Fruit fly (Drosophila melanogaster) whole organism, embryonic: ENCODE data around the gene Gk2.
A peak's percentile ranks its signal among the peaks of the same experiment; 100 is the strongest.

Source experiments
- Abd-B ChIP-seq: fragments of 200-800 bp; sonication (Bioruptor generic); optimal IDR thresholded peaks from 2 replicates; lab custom pipeline; 2018; ENCODE audit warnings: missing biosample characterization, mild to moderate bottlenecking, missing genetic modification characterization, moderate library complexity
- Adf1 ChIP-seq: fragments of 200-800 bp; sonication (Bioruptor generic); IDR thresholded peaks from 2 replicates; pipeline ENCODE4 v1.3.6; 2022; ENCODE audit warnings: missing biosample characterization, missing genetic modification characterization
- C15 ChIP-seq: fragments of 200-800 bp; sonication (Bioruptor generic); IDR thresholded peaks from 3 replicates; pipeline ENCODE4 v1.3.6; 2022; ENCODE audit warnings: missing biosample characterization, missing genetic modification characterization
- CG10147 ChIP-seq: fragments of 200-800 bp; sonication (Bioruptor generic); optimal IDR thresholded peaks from 2 replicates; lab custom pipeline; 2019; ENCODE audit warnings: missing biosample characterization, mild to moderate bottlenecking, missing genetic modification characterization, moderate library complexity
- CG10979 ChIP-seq: fragments of 200-800 bp; sonication (Bioruptor generic); optimal IDR thresholded peaks from 2 replicates; lab custom pipeline; 2018; ENCODE audit warnings: missing biosample characterization, mild to moderate bottlenecking, missing genetic modification characterization, moderate library complexity
- CG11247 ChIP-seq: fragments of 200-800 bp; sonication (Bioruptor generic); IDR thresholded peaks from 2 replicates; pipeline ENCODE4 v1.3.6; 2022; ENCODE audit warnings: missing biosample characterization, missing genetic modification characterization
- CG12659 ChIP-seq: fragments of 200-800 bp; sonication (Bioruptor generic); optimal IDR thresholded peaks from 3 replicates; lab custom pipeline; 2017; ENCODE audit warnings: mild to moderate bottlenecking, missing biosample characterization, missing genetic modification reagents, missing genetic modification characterization
- CG12769 ChIP-seq: fragments of 200-800 bp; sonication (Bioruptor generic); optimal IDR thresholded peaks from 2 replicates; lab custom pipeline; 2019; ENCODE audit warnings: missing biosample characterization, mild to moderate bottlenecking, missing genetic modification characterization, moderate library complexity
- CG12942 ChIP-seq: fragments of 200-800 bp; sonication (Bioruptor generic); optimal IDR thresholded peaks from 3 replicates; lab custom pipeline; 2016; ENCODE audit warnings: missing biosample characterization, missing genetic modification characterization
- CG13123 ChIP-seq: fragments of 200-800 bp; sonication (Bioruptor generic); optimal IDR thresholded peaks from 2 replicates; lab custom pipeline; 2016; ENCODE audit warnings: missing biosample characterization, missing genetic modification characterization
- CG13424 ChIP-seq: fragments of 200-800 bp; sonication (Bioruptor generic); optimal IDR thresholded peaks from 2 replicates; lab custom pipeline; 2019; ENCODE audit warnings: missing biosample characterization, mild to moderate bottlenecking, missing genetic modification characterization, moderate library complexity
- CG13894 ChIP-seq: fragments of 200-800 bp; sonication (Bioruptor generic); optimal IDR thresholded peaks from 3 replicates; lab custom pipeline; 2018; ENCODE audit warnings: missing biosample characterization, mild to moderate bottlenecking, missing genetic modification characterization, moderate library complexity
- CG17359 ChIP-seq: fragments of 200-800 bp; sonication (Bioruptor generic); optimal IDR thresholded peaks from 3 replicates; lab custom pipeline; 2018; ENCODE audit warnings: missing biosample characterization, mild to moderate bottlenecking, missing genetic modification characterization, moderate library complexity
- CG1792 ChIP-seq: fragments of 200-800 bp; sonication (Bioruptor generic); optimal IDR thresholded peaks from 2 replicates; lab custom pipeline; 2016; ENCODE audit warnings: missing biosample characterization, missing genetic modification characterization
- CG31441 ChIP-seq: fragments of 200-800 bp; sonication (Bioruptor generic); IDR thresholded peaks from 2 replicates; pipeline ENCODE4 v1.3.6; 2022; ENCODE audit warnings: missing biosample characterization, missing genetic modification characterization
- CG34376 ChIP-seq: fragments of 200-800 bp; sonication (Bioruptor generic); optimal IDR thresholded peaks from 2 replicates; lab custom pipeline; 2018; ENCODE audit warnings: missing biosample characterization, mild to moderate bottlenecking, missing genetic modification characterization
- CG3726 ChIP-seq: fragments of 200-800 bp; sonication (Bioruptor generic); IDR thresholded peaks from 3 replicates; pipeline ENCODE4, ENCODE4 v1.3.6; 2022; ENCODE audit warnings: missing biosample characterization, missing genetic modification characterization
- CG6254 ChIP-seq: fragments of 200-800 bp; sonication (Bioruptor generic); optimal IDR thresholded peaks from 3 replicates; lab custom pipeline; 2017; ENCODE audit warnings: mild to moderate bottlenecking, missing biosample characterization, missing genetic modification reagents, missing genetic modification characterization
- CG6654 ChIP-seq: fragments of 200-800 bp; sonication (Bioruptor generic); optimal IDR thresholded peaks from 2 replicates; lab custom pipeline; 2017; ENCODE audit warnings: missing biosample characterization, mild to moderate bottlenecking, missing genetic modification characterization
- CG6791 ChIP-seq: fragments of 200-800 bp; sonication (Bioruptor generic); IDR thresholded peaks from 3 replicates; pipeline ENCODE4 v1.3.6; 2022; ENCODE audit warnings: missing biosample characterization, missing genetic modification characterization; ENCODE audit not compliant: partially characterized antibody
- CG8290 ChIP-seq, 3 experiments: fragments of 200-800 bp; sonication (Bioruptor generic); optimal IDR thresholded peaks; 2 replicates each; lab custom pipeline; 2016 to 2019; ENCODE audit warnings: missing biosample characterization in 3 of 3, missing genetic modification characterization in 3 of 3, mild to moderate bottlenecking in 2 of 3, moderate library complexity in 1 of 3
- CG9727 ChIP-seq: fragments of 200-800 bp; sonication (Bioruptor generic); optimal IDR thresholded peaks from 3 replicates; lab custom pipeline; 2017; ENCODE audit warnings: missing biosample characterization, mild to moderate bottlenecking, missing genetic modification characterization
- CG9817 ChIP-seq: fragments of 200-800 bp; sonication (Bioruptor generic); optimal IDR thresholded peaks from 2 replicates; lab custom pipeline; 2018; ENCODE audit warnings: missing biosample characterization, mild to moderate bottlenecking, missing genetic modification characterization, moderate library complexity
- Dbx ChIP-seq: fragments of 200-800 bp; sonication (Bioruptor generic); IDR thresholded peaks from 3 replicates; pipeline ENCODE4 v1.3.6; 2022; ENCODE audit warnings: missing biosample characterization, missing genetic modification characterization
- Hsf ChIP-seq: fragments of 200-800 bp; sonication (Bioruptor generic); optimal IDR thresholded peaks from 3 replicates; lab custom pipeline; 2016; ENCODE audit warnings: missing biosample characterization, missing genetic modification characterization
- Lpt ChIP-seq: fragments of >200 bp; optimal IDR thresholded peaks from 2 replicates; lab custom pipeline; 2018; ENCODE audit warnings: missing biosample characterization, missing genetic modification characterization
- Neu2 ChIP-seq: fragments of 200-800 bp; sonication (Bioruptor generic); optimal IDR thresholded peaks from 3 replicates; lab custom pipeline; 2016; ENCODE audit warnings: missing biosample characterization, missing genetic modification characterization, borderline replicate concordance
- Rfx ChIP-seq: fragments of 200-800 bp; sonication (Bioruptor generic); IDR thresholded peaks from 2 replicates; pipeline ENCODE4 v1.3.6; 2022; ENCODE audit warnings: missing biosample characterization, missing genetic modification characterization
- Sin3A ChIP-seq: fragments of >200 bp; optimal IDR thresholded peaks from 2 replicates; lab custom pipeline; 2018
- Sry-β ChIP-seq: fragments of 200-800 bp; sonication (Bioruptor generic); optimal IDR thresholded peaks from 2 replicates; lab custom pipeline; 2018; ENCODE audit warnings: missing biosample characterization, mild to moderate bottlenecking, missing genetic modification characterization, moderate library complexity
- Trl ChIP-seq, 3 experiments: fragments of >200 bp in 2 of 3; fragments of 200-800 bp in 1 of 3; sonication (Bioruptor generic) in 1 of 3; optimal IDR thresholded peaks; 2 replicates in 1 of 3; 3 replicates in 2 of 3; lab custom pipeline; 2016 to 2017; ENCODE audit warnings: missing biosample characterization in 1 of 3, missing genetic modification characterization in 1 of 3
- Usf ChIP-seq: fragments of 200-800 bp; sonication (Bioruptor generic); optimal IDR thresholded peaks from 2 replicates; lab custom pipeline; 2017; ENCODE audit warnings: missing genotype, missing biosample characterization, missing genetic modification characterization
- ato ChIP-seq: fragments of 200-800 bp; sonication (Bioruptor generic); IDR thresholded peaks from 2 replicates; pipeline ENCODE4 v1.3.6; 2022; ENCODE audit warnings: missing biosample characterization, missing genetic modification characterization; ENCODE audit not compliant: partially characterized antibody
- dpn ChIP-seq, 2 experiments: fragments of 200-800 bp; sonication (Bioruptor generic); optimal IDR thresholded peaks; 3 replicates each; lab custom pipeline; 2016; ENCODE audit warnings: missing biosample characterization in 2 of 2, missing genetic modification characterization in 2 of 2
- dysf ChIP-seq: fragments of 200-800 bp; sonication (Bioruptor generic); IDR thresholded peaks from 3 replicates; pipeline ENCODE4 v1.3.6; 2022; ENCODE audit warnings: missing biosample characterization, missing genetic modification characterization
- ewg ChIP-seq: fragments of 200-800 bp; sonication (Bioruptor generic); optimal IDR thresholded peaks from 3 replicates; lab custom pipeline; 2017; ENCODE audit warnings: mild to moderate bottlenecking, missing biosample characterization, missing genetic modification reagents, missing genetic modification characterization
- ftz-f1 ChIP-seq: fragments of 200-800 bp; sonication (Bioruptor generic); optimal IDR thresholded peaks from 2 replicates; lab custom pipeline; 2016; ENCODE audit warnings: missing biosample characterization, missing genetic modification characterization
- fu2 ChIP-seq: fragments of 200-800 bp; sonication (Bioruptor generic); optimal IDR thresholded peaks from 2 replicates; lab custom pipeline; 2016; ENCODE audit warnings: missing biosample characterization, missing genetic modification characterization
- ind ChIP-seq: fragments of 200-800 bp; sonication (Bioruptor generic); optimal IDR thresholded peaks from 3 replicates; lab custom pipeline; 2016; ENCODE audit warnings: missing biosample characterization, missing genetic modification characterization
- knrl ChIP-seq: fragments of 200-800 bp; sonication (Bioruptor generic); IDR thresholded peaks from 3 replicates; pipeline ENCODE4 v1.3.6; 2022; ENCODE audit warnings: missing biosample characterization, missing genetic modification characterization; ENCODE audit not compliant: partially characterized antibody
- lilli ChIP-seq: fragments of 200-800 bp; sonication (Bioruptor generic); optimal IDR thresholded peaks from 3 replicates; lab custom pipeline; 2016; ENCODE audit warnings: missing biosample characterization, missing genetic modification characterization
- lmd ChIP-seq: fragments of 200-800 bp; sonication (Bioruptor generic); IDR thresholded peaks from 2 replicates; pipeline ENCODE4 v1.3.6; 2022; ENCODE audit warnings: missing biosample characterization, missing genetic modification characterization
- otp ChIP-seq: fragments of 200-800 bp; sonication (Bioruptor generic); IDR thresholded peaks from 3 replicates; pipeline ENCODE4, ENCODE4 v1.3.6; 2022; ENCODE audit warnings: missing biosample characterization, missing genetic modification characterization
- pita ChIP-seq: fragments of 200-800 bp; sonication (Bioruptor generic); optimal IDR thresholded peaks from 2 replicates; lab custom pipeline; 2017; ENCODE audit warnings: missing biosample characterization, mild to moderate bottlenecking, missing genetic modification characterization
- salm ChIP-seq: fragments of 200-800 bp; sonication (Bioruptor generic); optimal IDR thresholded peaks from 2 replicates; lab custom pipeline; 2018; ENCODE audit warnings: missing biosample characterization, mild to moderate bottlenecking, missing genetic modification characterization
- sna ChIP-seq: fragments of 200-800 bp; sonication (Bioruptor generic); IDR thresholded peaks from 2 replicates; pipeline ENCODE4 v1.3.6; 2022; ENCODE audit warnings: missing biosample characterization, missing genetic modification characterization; ENCODE audit not compliant: partially characterized antibody
- trh ChIP-seq: fragments of 200-800 bp; sonication (Bioruptor generic); optimal IDR thresholded peaks from 2 replicates; lab custom pipeline; 2016; ENCODE audit warnings: missing biosample characterization, missing genetic modification characterization
- zfh1 ChIP-seq: fragments of 200-800 bp; sonication (Bioruptor generic); IDR thresholded peaks from 3 replicates; pipeline ENCODE4 v1.3.6; 2022; ENCODE audit warnings: missing biosample characterization, missing genetic modification characterization

The Gk2 gene

DNA sequence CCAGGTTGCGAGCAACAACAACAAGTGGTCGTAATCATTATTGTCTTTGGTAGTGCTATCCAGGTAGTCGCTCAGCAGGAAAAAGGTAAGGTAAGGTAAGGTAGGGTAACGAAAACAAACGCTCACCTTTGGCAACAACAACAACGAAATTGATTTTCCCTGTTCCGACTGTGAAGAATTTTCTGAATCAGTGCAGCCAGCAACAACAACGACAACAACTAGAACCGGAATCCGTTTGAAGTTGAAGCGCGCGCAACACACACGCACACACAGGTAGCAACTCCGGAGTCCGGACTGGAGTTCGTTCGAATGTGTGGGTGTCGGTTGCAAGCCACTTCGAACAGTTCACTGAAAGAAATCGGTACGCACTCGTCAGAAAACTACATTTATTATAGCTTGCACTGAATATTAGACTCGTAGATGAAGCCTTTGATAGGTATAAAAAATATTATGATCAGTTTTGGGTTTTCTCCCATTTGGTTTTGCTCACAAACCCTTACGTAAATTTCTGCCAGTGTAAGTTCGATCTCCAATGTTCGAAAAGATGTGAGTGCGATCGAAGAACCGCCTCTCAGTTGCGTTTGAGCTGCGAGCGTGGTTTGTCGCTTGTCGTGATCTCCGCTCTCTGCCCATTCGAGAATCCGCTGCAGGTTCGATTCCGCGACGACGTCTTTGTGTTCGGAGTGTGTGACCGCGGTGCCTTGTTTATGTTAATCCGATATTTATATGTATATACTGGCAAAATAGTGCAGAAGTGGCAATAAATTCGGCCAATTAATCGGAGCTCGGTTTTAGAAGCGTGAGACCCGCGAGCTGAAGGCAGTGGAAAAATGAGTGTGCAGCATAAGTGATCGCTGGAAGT lies 8.4 kb downstream of the Gk2 start, which contains the start of gene CG13921 (continued):
- TF ChIP-seq ftz-f1 (GFP tag; lab: Kevin White, UChicago) (no peak), CG31441 (GFP tag; lab: Robert Waterston, UW) (peak; percentile 96), CG17359 (tag; lab: Kevin White, UChicago) (peak; percentile 99), sna (no peak), CG6654 (peak; percentile 92), Rfx (peak; percentile 99), CG6791 (GFP tag; lab: Robert Waterston, UW) (no peak), CG1792 (peak; percentile 99), Adf1 (GFP tag; lab: Robert Waterston, UW) (peak; percentile 82), ind (GFP tag; lab: Kevin White, UChicago) (peak; percentile 99), Sin3A (lab: Kevin White, UChicago) (no peak), CG13894 (peak; percentile 92), CG6254 (peak; percentile 97), pita (GFP tag; lab: Kevin White, UChicago) (no peak), lilli (GFP tag; lab: Kevin White, UChicago) (peak; percentile 99), salm (peak; percentile 97), CG8290 (GFP tag; optimal IDR thresholded peaks at IDR 0.05; lab: Kevin White, UChicago) (peak; percentile 100), CG8290 (tag; optimal IDR thresholded peaks at IDR 0.05; lab: Kevin White, UChicago) (peak; percentile 95 to 99), Dbx (peak; percentile 99), dpn (GFP tag; optimal IDR thresholded peaks at IDR 0.05; lab: Kevin White, UChicago) (peak; percentile 99), fu2 (GFP tag; lab: Kevin White, UChicago) (peak; percentile 97), CG12659 (GFP tag; lab: Kevin White, UChicago) (peak; percentile 98), ewg (peak; percentile 96), Hsf (GFP tag; lab: Kevin White, UChicago) (peak; percentile 99), lmd (GFP tag; lab: Robert Waterston, UW) (peak; percentile 99), Lpt (GFP tag; lab: Kevin White, UChicago) (no peak), knrl (GFP tag; lab: Robert Waterston, UW) (peak; percentile 32; the same call in 1 of the 3 replicates), CG13123 (GFP tag; lab: Kevin White, UChicago) (peak; percentile 98), Neu2 (GFP tag; lab: Kevin White, UChicago) (peak; percentile 99), CG10147 (peak; percentile 98), Abd-B (GFP tag; lab: Kevin White, UChicago) (peak; percentile 98), Usf (GFP tag; lab: Kevin White, UChicago) (peak; percentile 99), dysf (peak; percentile 99), CG13424 (tag; lab: Kevin White, UChicago) (peak; percentile 99), CG12942 (GFP tag; lab: Kevin White, UChicago) (peak; percentile 98), CG9727 (GFP tag; lab: Kevin White, UChicago) (peak; percentile 100), CG11247 (GFP tag; lab: Robert Waterston, UW) (peak; percentile 98), CG34376 (GFP tag; lab: Kevin White, UChicago) (peak; percentile 93), Trl (optimal IDR thresholded peaks at IDR 0.05; lab: Kevin White, UChicago) (peak; percentile 32 to 35), Trl (GFP tag; optimal IDR thresholded peaks at IDR 0.05; lab: Kevin White, UChicago) (peak; percentile 100), CG12769 (tag; lab: Kevin White, UChicago) (peak; percentile 99), CG10979 (tag; lab: Kevin White, UChicago) (peak; percentile 100), ato (no peak), C15 (GFP tag; lab: Robert Waterston, UW) (peak; percentile 98), otp (GFP tag; lab: Robert Waterston, UW) (peak; percentile 100), Sry-β (GFP tag; lab: Kevin White, UChicago) (peak; percentile 77), trh (GFP tag; lab: Kevin White, UChicago) (peak; percentile 97), CG9817 (tag; lab: Kevin White, UChicago) (peak; percentile 98), zfh1 (GFP tag; lab: Robert Waterston, UW) (peak; percentile 100), CG3726 (peak; percentile 99)
